Fruit fly (Drosophila melanogaster) whole organism, wandering third instar larva: ENCODE measurements around the gene CG31068.

Experiments used
- CG32264 ChIP-seq: fragments of 200-800 bp; sonication (Bioruptor generic); optimal IDR thresholded peaks from 2 replicates; lab custom pipeline; 2016; ENCODE audit warnings: missing biosample characterization, missing genetic modification characterization
- Dfd ChIP-seq: fragments of >200 bp; optimal IDR thresholded peaks from 2 replicates; lab custom pipeline; 2017; ENCODE audit warnings: missing biosample characterization, missing genetic modification characterization
- OdsH ChIP-seq: fragments of 200-800 bp; sonication (Bioruptor generic); optimal IDR thresholded peaks from 2 replicates; lab custom pipeline; 2016; ENCODE audit warnings: missing biosample characterization, mild to moderate bottlenecking, missing genetic modification characterization
- lola ChIP-seq: fragments of >200 bp; optimal IDR thresholded peaks from 2 replicates; lab custom pipeline; 2017; ENCODE audit warnings: missing biosample characterization, missing genetic modification characterization
- psq ChIP-seq: fragments of 200-800 bp; sonication (Bioruptor generic); optimal IDR thresholded peaks from 3 replicates; lab custom pipeline; 2017; ENCODE audit warnings: missing biosample characterization, mild to moderate bottlenecking, missing genetic modification characterization, moderate library complexity

DNA sequence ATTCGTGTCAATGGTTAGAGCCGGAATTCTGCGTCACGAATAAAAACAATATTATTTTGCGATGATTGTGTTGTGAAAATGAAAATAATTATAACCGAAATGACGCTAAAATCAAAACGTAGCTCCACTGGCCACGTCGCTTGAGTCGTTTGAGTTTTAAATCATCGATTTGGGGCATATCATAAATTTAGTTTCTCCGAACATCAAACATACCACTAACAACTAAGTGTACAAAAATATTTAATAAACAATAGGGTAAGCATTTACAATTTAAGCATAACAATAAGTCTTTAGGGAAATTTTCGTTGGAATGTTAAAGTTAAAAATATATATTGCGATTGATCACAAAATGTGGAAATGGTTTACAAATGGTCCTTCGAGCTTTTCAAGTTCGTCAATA, 17.4 kb downstream of the CG31068 start, which contains the start of the genes TTLL6B and TfIIA-L:
- no peak for TF ChIP-seq Dfd (GFP tag; lab: Kevin White, UChicago)
- no peak for TF ChIP-seq OdsH (GFP tag; lab: Kevin White, UChicago)
- no peak for TF ChIP-seq lola
- no peak for TF ChIP-seq CG32264 (GFP tag; lab: Kevin White, UChicago)
- TF ChIP-seq psq (GFP tag; lab: Kevin White, UChicago) = no peak
